Worm (Caenorhabditis elegans): ENCODE results near the gene F53E2.2.

DNA sequence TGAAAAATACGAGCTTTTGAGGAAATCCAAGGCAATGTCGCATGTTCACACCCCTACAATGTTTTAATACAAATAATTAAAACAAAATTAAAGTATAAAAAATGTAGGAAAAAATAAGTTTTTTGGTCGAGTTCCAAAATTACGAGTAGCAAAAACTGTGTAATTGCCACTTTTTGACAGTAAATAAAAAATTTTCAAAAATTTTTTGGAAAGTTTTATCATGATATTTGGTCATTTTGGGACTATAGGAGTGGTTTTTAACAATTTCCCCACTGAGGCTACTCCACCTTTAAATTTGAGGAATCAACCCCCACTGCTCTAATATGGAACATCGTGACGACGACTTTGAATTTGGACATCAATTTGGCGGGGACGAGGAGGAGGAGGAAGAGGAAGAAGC, 7.4 kb upstream of the F53E2.2 start, which contains the start of gene gid-8:
- no peak for TF ChIP-seq lin-13 (tag; optimal IDR thresholded peaks at IDR 0.05)
- no peak for TF ChIP-seq mls-2 (tag; optimal IDR thresholded peaks at IDR 0.05)
- no peak for TF ChIP-seq flh-1 (GFP tag; optimal IDR thresholded peaks at IDR 0.05)
- TF ChIP-seq cnd-1 (tag; optimal IDR thresholded peaks at IDR 0.05): no peak
- no peak for TF ChIP-seq hlh-1 (tag; optimal IDR thresholded peaks at IDR 0.05)
- no peak for TF ChIP-seq pha-4 (tag; optimal IDR thresholded peaks at IDR 0.05)
- TF ChIP-seq unc-62 (GFP tag; optimal IDR thresholded peaks at IDR 0.05): no peak
- TF ChIP-seq nhr-76 (tag; optimal IDR thresholded peaks at IDR 0.05): no peak
- TF ChIP-seq blmp-1 (tag; optimal IDR thresholded peaks at IDR 0.05): no peak
- TF ChIP-seq ztf-11 (tag; optimal IDR thresholded peaks at IDR 0.05): no peak
- no peak for TF ChIP-seq sptf-1 (tag; optimal IDR thresholded peaks at IDR 0.05)
- no peak for TF ChIP-seq lsy-2 (tag; optimal IDR thresholded peaks at IDR 0.05)

Data from whole organism, mixed stage, embryonic.